Fruit fly (Drosophila melanogaster): ENCODE measurements around the gene RpL36.

dm6 chrX:592588-593288 is 36.5 kb downstream of the RpL36 start:
- TF ChIP-seq h (optimal IDR thresholded peaks at IDR 0.05) (no peak), psq (optimal IDR thresholded peaks at IDR 0.05) (no peak), Myc (optimal IDR thresholded peaks at IDR 0.05) (no peak), ttk (optimal IDR thresholded peaks at IDR 0.05) (no peak), Sin3A (optimal IDR thresholded peaks at IDR 0.05) (no peak), insv (optimal IDR thresholded peaks at IDR 0.05) (no peak)

Measured in Kc167 (cell line).